Fruit fly (Drosophila melanogaster) whole organism, embryonic: ENCODE data around the gene CG13454.
A peak's percentile ranks its signal among the peaks of the same experiment; 100 is the strongest.

Experiments used
- Awh ChIP-seq: fragments of 200-800 bp; sonication (Bioruptor generic); IDR thresholded peaks from 2 replicates; pipeline ENCODE4, ENCODE4 v1.3.6; 2022; ENCODE audit warnings: missing biosample characterization, missing genetic modification characterization
- B-H2 ChIP-seq: fragments of 200-800 bp; sonication (Bioruptor generic); optimal IDR thresholded peaks from 2 replicates; lab custom pipeline; 2018; ENCODE audit warnings: missing biosample characterization, mild to moderate bottlenecking, missing genetic modification characterization
- CG11456 ChIP-seq: fragments of 200-800 bp; sonication (Bioruptor generic); IDR thresholded peaks from 3 replicates; pipeline ENCODE4 v1.3.6; 2022; ENCODE audit warnings: missing biosample characterization, missing genetic modification characterization
- CG12236 ChIP-seq: fragments of 200-800 bp; sonication (Bioruptor generic); optimal IDR thresholded peaks from 2 replicates; lab custom pipeline; 2016; ENCODE audit warnings: missing biosample characterization, missing genetic modification characterization
- CG12391 ChIP-seq: fragments of 200-800 bp; sonication (Bioruptor generic); optimal IDR thresholded peaks from 3 replicates; lab custom pipeline; 2018; ENCODE audit warnings: missing biosample characterization, mild to moderate bottlenecking, missing genetic modification characterization, moderate library complexity
- CG13894 ChIP-seq: fragments of 200-800 bp; sonication (Bioruptor generic); optimal IDR thresholded peaks from 3 replicates; lab custom pipeline; 2018; ENCODE audit warnings: missing biosample characterization, mild to moderate bottlenecking, missing genetic modification characterization, moderate library complexity
- CG15011 ChIP-seq: fragments of 200-800 bp; sonication (Bioruptor generic); optimal IDR thresholded peaks from 3 replicates; lab custom pipeline; 2018; ENCODE audit warnings: missing biosample characterization, mild to moderate bottlenecking, missing genetic modification characterization
- CG15073 ChIP-seq: fragments of 200-800 bp; sonication (Bioruptor generic); optimal IDR thresholded peaks from 2 replicates; lab custom pipeline; 2016; ENCODE audit warnings: missing biosample characterization, missing genetic modification characterization
- CG15269 ChIP-seq: fragments of 200-800 bp; sonication (Bioruptor generic); optimal IDR thresholded peaks from 2 replicates; lab custom pipeline; 2018; ENCODE audit warnings: missing biosample characterization, mild to moderate bottlenecking, missing genetic modification characterization, moderate library complexity
- CG16813 ChIP-seq: fragments of 200-800 bp; sonication (Bioruptor generic); IDR thresholded peaks from 3 replicates; pipeline ENCODE4 v1.3.6; 2022; ENCODE audit warnings: missing biosample characterization, missing genetic modification characterization; ENCODE audit not compliant: partially characterized antibody
- CG16863 ChIP-seq: fragments of 200-800 bp; sonication (Bioruptor generic); optimal IDR thresholded peaks from 3 replicates; lab custom pipeline; 2016; ENCODE audit warnings: missing biosample characterization, missing genetic modification characterization
- CG17186 ChIP-seq: fragments of 200-800 bp; sonication (Bioruptor generic); optimal IDR thresholded peaks from 3 replicates; lab custom pipeline; 2017; ENCODE audit warnings: missing biosample characterization, missing genetic modification reagents, missing genetic modification characterization
- CG17359 ChIP-seq: fragments of 200-800 bp; sonication (Bioruptor generic); optimal IDR thresholded peaks from 3 replicates; lab custom pipeline; 2018; ENCODE audit warnings: missing biosample characterization, mild to moderate bottlenecking, missing genetic modification characterization, moderate library complexity
- CG1832 ChIP-seq: fragments of 200-800 bp; sonication (Bioruptor generic); optimal IDR thresholded peaks from 2 replicates; lab custom pipeline; 2017; ENCODE audit warnings: missing biosample characterization, mild to moderate bottlenecking, missing genetic modification characterization, inconsistent platforms
- CG4360 ChIP-seq: fragments of 200-800 bp; sonication (Bioruptor generic); IDR thresholded peaks from 2 replicates; pipeline ENCODE4 v1.3.6; 2022; ENCODE audit warnings: missing biosample characterization, missing genetic modification characterization
- CG6254 ChIP-seq: fragments of 200-800 bp; sonication (Bioruptor generic); optimal IDR thresholded peaks from 3 replicates; lab custom pipeline; 2017; ENCODE audit warnings: mild to moderate bottlenecking, missing biosample characterization, missing genetic modification reagents, missing genetic modification characterization
- CG6683 ChIP-seq: fragments of 200-800 bp; sonication (Bioruptor generic); optimal IDR thresholded peaks from 2 replicates; lab custom pipeline; 2017; ENCODE audit warnings: missing biosample characterization, mild to moderate bottlenecking, missing genetic modification characterization, missing genetic modification reagents
- CG8290 ChIP-seq, 3 experiments: fragments of 200-800 bp; sonication (Bioruptor generic); optimal IDR thresholded peaks; 2 replicates each; lab custom pipeline; 2016 to 2019; ENCODE audit warnings: missing biosample characterization in 3 of 3, missing genetic modification characterization in 3 of 3, mild to moderate bottlenecking in 2 of 3, moderate library complexity in 1 of 3
- Doc3 ChIP-seq: fragments of 200-800 bp; sonication (Bioruptor generic); IDR thresholded peaks from 3 replicates; pipeline ENCODE4 v1.3.6; 2022; ENCODE audit warnings: missing biosample characterization, missing genetic modification characterization; ENCODE audit not compliant: partially characterized antibody
- Dref ChIP-seq: fragments of 200-800 bp; sonication (Bioruptor generic); IDR thresholded peaks from 2 replicates; pipeline ENCODE4 v1.3.6; 2022; ENCODE audit warnings: missing biosample characterization, missing genetic modification characterization
- Mes4 ChIP-seq: fragments of 200-800 bp; sonication (Bioruptor generic); optimal IDR thresholded peaks from 2 replicates; lab custom pipeline; 2016; ENCODE audit warnings: missing biosample characterization, missing genetic modification characterization
- Rx ChIP-seq: fragments of 200-800 bp; sonication (Bioruptor generic); IDR thresholded peaks from 2 replicates; pipeline ENCODE4 v1.3.6; 2022; ENCODE audit warnings: missing biosample characterization, missing genetic modification characterization
- Sry-β ChIP-seq: fragments of 200-800 bp; sonication (Bioruptor generic); optimal IDR thresholded peaks from 2 replicates; lab custom pipeline; 2018; ENCODE audit warnings: missing biosample characterization, mild to moderate bottlenecking, missing genetic modification characterization, moderate library complexity
- Trl ChIP-seq, 3 experiments: fragments of >200 bp in 2 of 3; fragments of 200-800 bp in 1 of 3; sonication (Bioruptor generic) in 1 of 3; optimal IDR thresholded peaks; 2 replicates in 1 of 3; 3 replicates in 2 of 3; lab custom pipeline; 2016 to 2017; ENCODE audit warnings: missing biosample characterization in 1 of 3, missing genetic modification characterization in 1 of 3
- aop ChIP-seq: fragments of 200-800 bp; sonication (Bioruptor generic); IDR thresholded peaks from 2 replicates; pipeline ENCODE4 v1.3.6; 2022; ENCODE audit warnings: missing biosample characterization, missing genetic modification characterization
- ato ChIP-seq: fragments of 200-800 bp; sonication (Bioruptor generic); IDR thresholded peaks from 2 replicates; pipeline ENCODE4 v1.3.6; 2022; ENCODE audit warnings: missing biosample characterization, missing genetic modification characterization; ENCODE audit not compliant: partially characterized antibody
- crol ChIP-seq: fragments of 200-800 bp; sonication (Bioruptor generic); IDR thresholded peaks from 2 replicates; pipeline ENCODE4 v1.3.6; 2022; ENCODE audit warnings: missing biosample characterization, missing genetic modification characterization
- dimm ChIP-seq: fragments of 200-800 bp; sonication (Bioruptor generic); IDR thresholded peaks from 2 replicates; pipeline ENCODE4 v1.3.6; 2022; ENCODE audit warnings: missing biosample characterization, missing genetic modification characterization
- ewg ChIP-seq: fragments of 200-800 bp; sonication (Bioruptor generic); optimal IDR thresholded peaks from 3 replicates; lab custom pipeline; 2017; ENCODE audit warnings: mild to moderate bottlenecking, missing biosample characterization, missing genetic modification reagents, missing genetic modification characterization
- gcm ChIP-seq: fragments of 200-800 bp; sonication (Bioruptor generic); optimal IDR thresholded peaks from 2 replicates; lab custom pipeline; 2019; ENCODE audit warnings: missing biosample characterization, mild to moderate bottlenecking, missing genetic modification characterization, moderate library complexity
- grau ChIP-seq: fragments of 200-800 bp; optimal IDR thresholded peaks from 3 replicates; lab custom pipeline; 2019; ENCODE audit warnings: missing biosample characterization, mild to moderate bottlenecking, missing genetic modification characterization, moderate library complexity
- hth ChIP-seq: fragments of >200 bp; optimal IDR thresholded peaks from 2 replicates; lab custom pipeline; 2017; ENCODE audit warnings: inconsistent platforms
- lab ChIP-seq: fragments of 200-800 bp; sonication (Bioruptor generic); optimal IDR thresholded peaks from 3 replicates; lab custom pipeline; 2017; ENCODE audit warnings: missing biosample characterization, missing genetic modification characterization, mild to moderate bottlenecking, moderate library complexity, missing genetic modification reagents
- lbe ChIP-seq: fragments of 200-800 bp; sonication (Bioruptor generic); optimal IDR thresholded peaks from 2 replicates; lab custom pipeline; 2016; ENCODE audit warnings: missing biosample characterization, mild to moderate bottlenecking, missing genetic modification characterization
- lilli ChIP-seq: fragments of 200-800 bp; sonication (Bioruptor generic); optimal IDR thresholded peaks from 3 replicates; lab custom pipeline; 2016; ENCODE audit warnings: missing biosample characterization, missing genetic modification characterization
- maf-S ChIP-seq: fragments of 200-800 bp; sonication (Bioruptor generic); optimal IDR thresholded peaks from 2 replicates; lab custom pipeline; 2016; ENCODE audit warnings: missing biosample characterization, missing genetic modification characterization
- mld ChIP-seq: fragments of 200-800 bp; sonication (Bioruptor generic); IDR thresholded peaks from 3 replicates; pipeline ENCODE4 v1.3.6; 2022; ENCODE audit warnings: missing biosample characterization, missing genetic modification characterization; ENCODE audit not compliant: partially characterized antibody
- nerfin-1 ChIP-seq: fragments of 200-800 bp; sonication (Bioruptor generic); optimal IDR thresholded peaks from 3 replicates; lab custom pipeline; 2019; ENCODE audit warnings: missing biosample characterization, mild to moderate bottlenecking, missing genetic modification characterization, moderate library complexity
- nom ChIP-seq: fragments of 200-800 bp; sonication (Bioruptor generic); optimal IDR thresholded peaks from 2 replicates; lab custom pipeline; 2017; ENCODE audit warnings: missing biosample characterization, missing genetic modification characterization, mild to moderate bottlenecking, moderate library complexity, missing genetic modification reagents
- pfk ChIP-seq: fragments of 200-800 bp; sonication (Bioruptor generic); optimal IDR thresholded peaks from 2 replicates; lab custom pipeline; 2018; ENCODE audit warnings: missing biosample characterization, mild to moderate bottlenecking, missing genetic modification characterization, moderate library complexity
- pita ChIP-seq: fragments of 200-800 bp; sonication (Bioruptor generic); optimal IDR thresholded peaks from 2 replicates; lab custom pipeline; 2017; ENCODE audit warnings: missing biosample characterization, mild to moderate bottlenecking, missing genetic modification characterization
- prd ChIP-seq, 3 experiments: fragments of >200 bp in 2 of 3; fragments of 200-800 bp in 1 of 3; sonication (Bioruptor generic) in 1 of 3; optimal IDR thresholded peaks in 2 of 3; IDR thresholded peaks in 1 of 3; 2 replicates in 2 of 3; 3 replicates in 1 of 3; pipeline versions ENCODE4 v1.3.6 to Lab custom; 2017 to 2022; ENCODE audit warnings: missing biosample characterization in 1 of 3, missing genetic modification characterization in 1 of 3
- pros ChIP-seq: fragments of 200-800 bp; sonication (Bioruptor generic); optimal IDR thresholded peaks from 3 replicates; lab custom pipeline; 2019; ENCODE audit warnings: missing biosample characterization, mild to moderate bottlenecking, missing genetic modification characterization, moderate library complexity
- sima ChIP-seq: fragments of 200-800 bp; sonication (Bioruptor generic); optimal IDR thresholded peaks from 2 replicates; lab custom pipeline; 2016; ENCODE audit warnings: missing biosample characterization, missing genetic modification characterization
- slp2 ChIP-seq: fragments of 200-800 bp; sonication (Bioruptor generic); optimal IDR thresholded peaks from 2 replicates; lab custom pipeline; 2016; ENCODE audit warnings: missing biosample characterization, missing genetic modification characterization
- tap ChIP-seq: fragments of 200-800 bp; optimal IDR thresholded peaks from 3 replicates; lab custom pipeline; 2019; ENCODE audit warnings: missing biosample characterization, mild to moderate bottlenecking, missing genetic modification characterization, moderate library complexity
- tna ChIP-seq: fragments of 200-800 bp; sonication (Bioruptor generic); IDR thresholded peaks from 2 replicates; pipeline ENCODE4 v1.3.6; 2022; ENCODE audit warnings: missing biosample characterization, missing genetic modification characterization; ENCODE audit not compliant: partially characterized antibody
- toy ChIP-seq: fragments of 200-800 bp; sonication (Bioruptor generic); IDR thresholded peaks from 2 replicates; pipeline ENCODE4 v1.3.6; 2022; ENCODE audit warnings: missing biosample characterization, missing genetic modification characterization
- yki ChIP-seq: fragments of >200 bp; optimal IDR thresholded peaks from 3 replicates; lab custom pipeline; 2018

CG13454 gene

DNA sequence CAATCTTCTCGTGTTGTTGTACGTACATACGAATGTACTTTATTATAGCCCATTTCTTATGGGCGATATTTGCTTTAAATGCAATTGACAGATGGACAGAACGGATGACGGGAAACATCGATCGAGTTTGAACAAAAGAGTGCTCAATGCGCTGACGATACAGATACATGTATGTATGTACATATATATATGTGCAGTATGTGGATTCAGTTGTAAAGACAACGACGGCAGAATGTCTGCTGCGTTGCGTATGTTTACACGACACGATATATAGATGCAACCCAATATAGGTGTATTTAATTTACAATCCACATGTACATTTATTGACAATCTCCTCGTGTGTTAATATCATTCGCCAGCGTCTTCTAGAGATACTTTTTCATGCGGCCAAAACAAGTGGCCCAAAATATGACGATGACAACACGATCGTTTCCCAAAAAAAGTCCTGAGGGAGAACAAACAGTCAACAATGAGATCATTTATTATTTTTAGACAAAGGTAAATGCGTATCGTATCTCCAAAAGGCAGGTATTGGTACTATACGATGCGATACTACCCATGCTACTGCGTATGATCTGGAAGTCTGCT is 13.9 kb upstream of the CG13454 start (continued):
- no peak for TF ChIP-seq Trl (optimal IDR thresholded peaks at IDR 0.05; lab: Kevin White, UChicago)
- no peak for TF ChIP-seq Trl (GFP tag; optimal IDR thresholded peaks at IDR 0.05; lab: Kevin White, UChicago)
- TF ChIP-seq pita (GFP tag; lab: Kevin White, UChicago), result no peak
- peak; percentile 12 for TF ChIP-seq lbe (GFP tag; lab: Kevin White, UChicago)
- TF ChIP-seq CG16863 (GFP tag; lab: Kevin White, UChicago), result no peak
- TF ChIP-seq CG15073 (GFP tag; lab: Kevin White, UChicago), result no peak
- TF ChIP-seq yki, result no peak
- TF ChIP-seq CG1832 (GFP tag; lab: Kevin White, UChicago), result no peak
- no peak for TF ChIP-seq aop (GFP tag; lab: Robert Waterston, UW)
- TF ChIP-seq hth (lab: Kevin White, UChicago), result no peak
- TF ChIP-seq CG15269 (tag; lab: Kevin White, UChicago), result no peak
- peak; percentile 31 for TF ChIP-seq CG17359 (tag; lab: Kevin White, UChicago)
- TF ChIP-seq Rx (GFP tag; lab: Robert Waterston, UW), result no peak
- TF ChIP-seq CG12236, result no peak
- no peak for TF ChIP-seq CG8290 (GFP tag; optimal IDR thresholded peaks at IDR 0.05; lab: Kevin White, UChicago)
- peak; percentile 34 to 49 for TF ChIP-seq CG8290 (tag; optimal IDR thresholded peaks at IDR 0.05; lab: Kevin White, UChicago)
- no peak for TF ChIP-seq B-H2 (GFP tag; lab: Kevin White, UChicago)
- TF ChIP-seq crol (GFP tag; lab: Robert Waterston, UW), result no peak
- TF ChIP-seq Awh (GFP tag; lab: Robert Waterston, UW), result no peak
- TF ChIP-seq toy (GFP tag; lab: Robert Waterston, UW), result no peak
- TF ChIP-seq prd (optimal IDR thresholded peaks at IDR 0.05; lab: Kevin White, UChicago), result no peak
- no peak for TF ChIP-seq prd (GFP tag; IDR thresholded peaks at IDR 0.05; lab: Robert Waterston, UW)
- no peak for TF ChIP-seq Doc3 (GFP tag; lab: Robert Waterston, UW)
- peak; percentile 0 for TF ChIP-seq tap (tag; lab: Kevin White, UChicago)
- TF ChIP-seq CG4360 (GFP tag; lab: Robert Waterston, UW), result peak; percentile 37; the same call in 1 of the 2 replicates
- peak; percentile 32 for TF ChIP-seq nom (GFP tag; lab: Kevin White, UChicago)
- no peak for TF ChIP-seq CG17186 (GFP tag; lab: Kevin White, UChicago)
- TF ChIP-seq CG15011 (GFP tag; lab: Kevin White, UChicago), result no peak
- TF ChIP-seq slp2, result no peak
- TF ChIP-seq ato (GFP tag; lab: Robert Waterston, UW), result no peak
- no peak for TF ChIP-seq Mes4 (GFP tag; lab: Kevin White, UChicago)
- TF ChIP-seq ewg (GFP tag; lab: Kevin White, UChicago), result no peak
- TF ChIP-seq CG6254 (GFP tag; lab: Kevin White, UChicago), result peak; percentile 1
- no peak for TF ChIP-seq CG16813 (GFP tag; lab: Robert Waterston, UW)
- TF ChIP-seq gcm, result no peak
- TF ChIP-seq dimm (GFP tag; lab: Robert Waterston, UW), result no peak
- TF ChIP-seq CG12391 (tag; lab: Kevin White, UChicago), result no peak
- no peak for TF ChIP-seq nerfin-1 (tag; lab: Kevin White, UChicago)
- no peak for TF ChIP-seq CG13894 (tag; lab: Kevin White, UChicago)
- TF ChIP-seq CG6683, result no peak
- no peak for TF ChIP-seq Dref
- peak; percentile 24 for TF ChIP-seq lab (GFP tag; lab: Kevin White, UChicago)
- no peak for TF ChIP-seq CG11456
- TF ChIP-seq pros (GFP tag; lab: Kevin White, UChicago), result no peak
- TF ChIP-seq tna (GFP tag; lab: Robert Waterston, UW), result no peak
- TF ChIP-seq lilli (GFP tag; lab: Kevin White, UChicago), result no peak
- TF ChIP-seq sima, result no peak
- no peak for TF ChIP-seq pfk (GFP tag; lab: Kevin White, UChicago)
- no peak for TF ChIP-seq maf-S (GFP tag; lab: Kevin White, UChicago)
- TF ChIP-seq Sry-β (GFP tag; lab: Kevin White, UChicago), result peak; percentile 3
- no peak for TF ChIP-seq grau (tag; lab: Kevin White, UChicago)
- no peak for TF ChIP-seq mld (GFP tag; lab: Robert Waterston, UW)
